Worm (Caenorhabditis elegans): ENCODE data around the gene Y17G9B.11.

Gene Y17G9B.11

DNA sequence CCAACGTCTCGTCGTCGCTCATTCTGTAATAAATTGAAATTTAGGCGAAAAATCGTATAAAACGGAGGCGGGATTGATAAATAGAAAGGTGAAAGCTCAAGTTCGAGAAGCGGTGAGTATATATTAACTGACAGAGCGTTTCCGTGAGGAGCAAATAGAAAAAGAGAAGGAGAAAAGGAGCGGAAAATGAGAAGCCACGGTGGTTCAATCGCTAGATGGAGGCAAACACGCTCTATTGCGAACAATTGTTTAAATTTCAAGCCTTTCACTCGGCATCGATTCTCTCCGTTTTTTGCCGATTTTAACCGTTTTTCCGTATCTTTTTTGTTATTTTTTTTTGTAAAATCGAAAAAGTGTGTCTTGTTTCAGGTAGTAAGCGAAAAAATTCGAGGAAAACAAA, 40.6 kb upstream of the Y17G9B.11 start, which contains the start of gene miro-1:
miro-1 (minus strand) TSS at position 23 of the 400 bp plus-strand sequence.
- peak in 1 of 2 experiments; percentile 38 for TF ChIP-seq lsy-2 (tag; optimal IDR thresholded peaks at IDR 0.05)

- TF ChIP-seq unc-86 (tag; optimal IDR thresholded peaks at IDR 0.05) (peak; percentile 29), efl-1 (optimal IDR thresholded peaks at IDR 0.05) (peak; percentile 36 to 60), efl-1 (GFP tag; optimal IDR thresholded peaks at IDR 0.05 in 1 of 2) (peak; percentile 63 to 75), nhr-19 (GFP tag; conservative IDR thresholded peaks at IDR 0.05) (peak; percentile 98), F16B12.6 (tag; optimal IDR thresholded peaks at IDR 0.05) (peak; percentile 61), C04F5.9 (tag; optimal IDR thresholded peaks at IDR 0.05) (peak; percentile 3), lin-35 (GFP tag; optimal IDR thresholded peaks at IDR 0.05) (peak; percentile 31 to 60), nhr-85 (tag) (peak; percentile 58), lsy-2 (tag; optimal IDR thresholded peaks at IDR 0.05) (peak; percentile 61 to 89), swsn-7 (tag; optimal IDR thresholded peaks at IDR 0.05) (peak; percentile 24), nhr-20 (tag; optimal IDR thresholded peaks at IDR 0.05) (peak; percentile 46), nhr-71 (tag; optimal IDR thresholded peaks at IDR 0.05) (peak; percentile 71), dpl-1 (GFP tag; optimal IDR thresholded peaks at IDR 0.05) (peak in 2 of 3 experiments; percentile 50), unc-98 (GFP tag; IDR thresholded peaks at IDR 0.05) (peak; percentile 95), rnt-1 (tag; optimal IDR thresholded peaks at IDR 0.05) (peak; percentile 64), tbx-2 (tag; optimal IDR thresholded peaks at IDR 0.05) (peak; percentile 39), xbp-1 (tag; optimal IDR thresholded peaks at IDR 0.05) (peak; percentile 44), grh-1 (GFP tag; IDR thresholded peaks at IDR 0.05) (peak; percentile 97), lin-14 (GFP tag; optimal IDR thresholded peaks at IDR 0.05) (peak; percentile 47), ceh-88 (GFP tag; IDR thresholded peaks at IDR 0.05) (peak; percentile 97), fkh-8 (tag; optimal IDR thresholded peaks at IDR 0.05) (peak; percentile 60), isw-1 (GFP tag; IDR thresholded peaks at IDR 0.05) (peak; percentile 95), mab-9 (GFP tag; IDR thresholded peaks at IDR 0.05) (peak; percentile 93), nhr-47 (tag; optimal IDR thresholded peaks at IDR 0.05) (peak; percentile 77), dsc-1 (tag; optimal IDR thresholded peaks at IDR 0.05) (peak; percentile 32), snu-23 (GFP tag; optimal IDR thresholded peaks at IDR 0.05) (peak; percentile 42)
Measured at ce11 chrIV:4720522-4720921, 35.9 kb upstream of the Y17G9B.11 start.

ce11 chrIV:4723687-4724086, 32.7 kb upstream of the Y17G9B.11 start:
- TF ChIP-seq efl-1 (optimal IDR thresholded peaks at IDR 0.05) (no peak), efl-1 (GFP tag; optimal IDR thresholded peaks at IDR 0.05 in 1 of 2) (no peak), nhr-237 (tag; optimal IDR thresholded peaks at IDR 0.05) (no peak), tbx-2 (tag; optimal IDR thresholded peaks at IDR 0.05) (no peak), dpl-1 (GFP tag; optimal IDR thresholded peaks at IDR 0.05) (no peak), fkh-8 (tag; optimal IDR thresholded peaks at IDR 0.05) (no peak), hlh-17 (GFP tag; optimal IDR thresholded peaks at IDR 0.05; ENCODE audit: borderline replicate concordance) (no peak), nhr-77 (tag; optimal IDR thresholded peaks at IDR 0.05) (no peak), ets-5 (GFP tag; IDR thresholded peaks at IDR 0.05) (no peak), nhr-28 (tag; optimal IDR thresholded peaks at IDR 0.05) (no peak), unc-86 (tag; optimal IDR thresholded peaks at IDR 0.05) (no peak), alr-1 (tag; optimal IDR thresholded peaks at IDR 0.05; ENCODE audit: borderline replicate concordance) (no peak), swsn-7 (tag; optimal IDR thresholded peaks at IDR 0.05) (no peak), lin-35 (GFP tag; optimal IDR thresholded peaks at IDR 0.05) (no peak), lin-15B (tag; optimal IDR thresholded peaks at IDR 0.05) (no peak), fos-1 (tag; optimal IDR thresholded peaks at IDR 0.05) (no peak), sup-37 (GFP tag; optimal IDR thresholded peaks at IDR 0.05) (no peak), nhr-47 (tag; optimal IDR thresholded peaks at IDR 0.05) (no peak), pqm-1 (tag; optimal IDR thresholded peaks at IDR 0.05) (no peak)

DNA sequence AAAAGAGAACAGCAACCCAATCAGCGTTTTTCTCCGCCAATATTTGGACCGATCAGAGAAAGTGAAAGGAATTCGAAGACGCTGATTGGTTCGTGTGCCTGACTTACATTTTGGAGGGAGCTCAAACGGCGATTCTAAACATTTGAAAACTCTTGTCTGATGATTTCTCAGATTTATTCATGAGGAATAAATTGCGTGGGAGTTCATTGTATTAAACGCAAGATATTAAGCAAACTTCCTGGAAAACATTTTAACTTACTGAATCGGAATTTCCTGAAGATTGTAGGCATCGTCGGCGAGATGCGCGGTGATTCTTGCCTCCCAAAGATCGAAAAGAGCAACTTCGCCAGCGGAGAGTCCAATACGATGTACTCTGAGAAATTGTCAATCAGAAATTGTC, 31.8 kb upstream of the Y17G9B.11 start, which contains the start of gene K08F11.1:
K08F11.1 (plus strand) TSS at position 301 of the 400 bp plus-strand sequence.
- TF ChIP-seq unc-30 (tag; optimal IDR thresholded peaks at IDR 0.05) (no peak), xbp-1 (tag; optimal IDR thresholded peaks at IDR 0.05) (no peak), C04F5.9 (tag; optimal IDR thresholded peaks at IDR 0.05) (no peak)

All from whole organism, L1 larva.